Fruit fly (Drosophila melanogaster): ENCODE data around the gene Nelf-A.

Nelf-A gene

dm6 chr3R:21210081-21210480, 13.4 kb upstream of the Nelf-A start:
- TF ChIP-seq Pif1B (GFP tag; optimal IDR thresholded peaks at IDR 0.05): no peak
- TF ChIP-seq Pif1A (GFP tag; optimal IDR thresholded peaks at IDR 0.05): no peak
- TF ChIP-seq CG17806 (tag; optimal IDR thresholded peaks at IDR 0.05): no peak
- no peak for TF ChIP-seq rn (GFP tag; IDR thresholded peaks at IDR 0.05)
- TF ChIP-seq EcR (GFP tag; optimal IDR thresholded peaks at IDR 0.05): no peak
- TF ChIP-seq CG9948 (tag; optimal IDR thresholded peaks at IDR 0.05): no peak
- no peak for TF ChIP-seq CG13204 (GFP tag; optimal IDR thresholded peaks at IDR 0.05)
- no peak for TF ChIP-seq CG10348 (GFP tag; IDR thresholded peaks at IDR 0.05)
- TF ChIP-seq CG34367 (tag; optimal IDR thresholded peaks at IDR 0.05): no peak
- no peak for TF ChIP-seq fd96Ca (GFP tag; IDR thresholded peaks at IDR 0.05)
- no peak for TF ChIP-seq CG12605 (GFP tag; IDR thresholded peaks at IDR 0.05)
- no peak for TF ChIP-seq Snoo (tag; optimal IDR thresholded peaks at IDR 0.05)

dm6 chr3R:21214693-21215145, 8.8 kb upstream of the Nelf-A start, which contains the start of gene Ddrgk1:
TSS of gene Ddrgk1 (plus strand) at chr3R:21215079.
- TF ChIP-seq gl (tag; optimal IDR thresholded peaks at IDR 0.05) (no peak), EcR (GFP tag; optimal IDR thresholded peaks at IDR 0.05) (peak; percentile 51), Pif1B (GFP tag; optimal IDR thresholded peaks at IDR 0.05) (no peak), Ets98B (GFP tag; IDR thresholded peaks at IDR 0.05) (no peak), CG32121 (GFP tag; IDR thresholded peaks at IDR 0.05) (peak; percentile 37; the same call in 1 of the 2 replicates), Snoo (tag; optimal IDR thresholded peaks at IDR 0.05) (peak; percentile 12), CG10348 (GFP tag; IDR thresholded peaks at IDR 0.05) (no peak), CG17806 (tag; optimal IDR thresholded peaks at IDR 0.05) (peak; percentile 8)

- no peak for TF ChIP-seq rn (GFP tag; IDR thresholded peaks at IDR 0.05)
- 0 out of 2 replicates have a peak, but pooled peaks have one; percentile 22 for TF ChIP-seq CG32121 (GFP tag; IDR thresholded peaks at IDR 0.05)
- no peak for TF ChIP-seq Ets98B (GFP tag; IDR thresholded peaks at IDR 0.05)
Observed at dm6 chr3R:21215290-21215689, 8.2 kb upstream of the Nelf-A start.

- TF ChIP-seq CG9948 (tag; optimal IDR thresholded peaks at IDR 0.05): no peak
- 0 out of 3 replicates have a peak, but pooled peaks have one; percentile 26 for TF ChIP-seq CG4496 (GFP tag; IDR thresholded peaks at IDR 0.05)
- no peak for TF ChIP-seq CG12605 (GFP tag; IDR thresholded peaks at IDR 0.05)
- no peak for TF ChIP-seq CG17806 (tag; optimal IDR thresholded peaks at IDR 0.05)
- no peak for TF ChIP-seq EcR (GFP tag; optimal IDR thresholded peaks at IDR 0.05)
- TF ChIP-seq Snoo (tag; optimal IDR thresholded peaks at IDR 0.05): peak; percentile 0
- TF ChIP-seq CG34367 (tag; optimal IDR thresholded peaks at IDR 0.05): no peak
- peak; percentile 8 for TF ChIP-seq CG15710 (tag; optimal IDR thresholded peaks at IDR 0.05)
- TF ChIP-seq Pif1A (GFP tag; optimal IDR thresholded peaks at IDR 0.05): no peak
- no peak for TF ChIP-seq CG32121 (GFP tag; IDR thresholded peaks at IDR 0.05)
- TF ChIP-seq CG8159 (tag; optimal IDR thresholded peaks at IDR 0.05): no peak
- TF ChIP-seq Pif1B (GFP tag; optimal IDR thresholded peaks at IDR 0.05): no peak
Observed at dm6 chr3R:21218733-21219165, 4.8 kb upstream of the Nelf-A start, which contains the start of the genes Smyd5 and Oga. TSS of gene Smyd5 (minus strand) at chr3R:21218791. TSS of gene Oga (plus strand) at chr3R:21219077.

dm6 chr3R:21224230-21224629, 726 bp downstream of the Nelf-A start:
- TF ChIP-seq CG13204 (GFP tag; optimal IDR thresholded peaks at IDR 0.05) (peak; percentile 21), CG32121 (GFP tag; IDR thresholded peaks at IDR 0.05) (peak; percentile 71), CG4496 (GFP tag; IDR thresholded peaks at IDR 0.05) (peak; percentile 52; the same call in 2 of the 3 replicates), Pif1A (GFP tag; optimal IDR thresholded peaks at IDR 0.05) (no peak), CG14655 (GFP tag; optimal IDR thresholded peaks at IDR 0.05) (no peak), Ets98B (GFP tag; IDR thresholded peaks at IDR 0.05) (peak; percentile 83), CG8301 (tag; optimal IDR thresholded peaks at IDR 0.05) (peak; percentile 43), fd96Ca (GFP tag; IDR thresholded peaks at IDR 0.05) (peak; percentile 83), CG12605 (GFP tag; IDR thresholded peaks at IDR 0.05) (peak; percentile 34; the same call in 1 of the 2 replicates), Snoo (tag; optimal IDR thresholded peaks at IDR 0.05) (peak; percentile 50)

dm6 chr3R:21237099-21237498, 13.6 kb downstream of the Nelf-A start, which contains the start of gene e:
TSS of gene e (minus strand) at chr3R:21237177.
- TF ChIP-seq CG4496 (GFP tag; IDR thresholded peaks at IDR 0.05): peak; percentile 39; the same call in 1 of the 3 replicates
- TF ChIP-seq CG13204 (GFP tag; optimal IDR thresholded peaks at IDR 0.05): peak; percentile 79
- TF ChIP-seq CG8301 (tag; optimal IDR thresholded peaks at IDR 0.05): no peak
- no peak for TF ChIP-seq fd96Ca (GFP tag; IDR thresholded peaks at IDR 0.05)
- TF ChIP-seq rn (GFP tag; IDR thresholded peaks at IDR 0.05): no peak
- no peak for TF ChIP-seq EcR (GFP tag; optimal IDR thresholded peaks at IDR 0.05)
- TF ChIP-seq Pif1B (GFP tag; optimal IDR thresholded peaks at IDR 0.05): no peak

dm6 chr3R:21241332-21241731, 17.8 kb downstream of the Nelf-A start:
- TF ChIP-seq Pif1A (GFP tag; optimal IDR thresholded peaks at IDR 0.05) (no peak), CG17806 (tag; optimal IDR thresholded peaks at IDR 0.05) (no peak), CG12605 (GFP tag; IDR thresholded peaks at IDR 0.05) (no peak), CG34367 (tag; optimal IDR thresholded peaks at IDR 0.05) (no peak)

dm6 chr3R:21242318-21242717, 18.8 kb downstream of the Nelf-A start, which contains the start of gene CG5892:
TSS of gene CG5892 (plus strand) at chr3R:21242618.
- TF ChIP-seq CG17806 (tag; optimal IDR thresholded peaks at IDR 0.05) (no peak), CG12605 (GFP tag; IDR thresholded peaks at IDR 0.05) (no peak), CG10348 (GFP tag; IDR thresholded peaks at IDR 0.05) (no peak), CG14655 (GFP tag; optimal IDR thresholded peaks at IDR 0.05) (no peak), CG32121 (GFP tag; IDR thresholded peaks at IDR 0.05) (no peak), Snoo (tag; optimal IDR thresholded peaks at IDR 0.05) (no peak), rn (GFP tag; IDR thresholded peaks at IDR 0.05) (no peak), fd96Ca (GFP tag; IDR thresholded peaks at IDR 0.05) (no peak), CG8159 (tag; optimal IDR thresholded peaks at IDR 0.05) (no peak)

Measured in whole organism, pupa.